Fruit fly (Drosophila melanogaster): Measurements from ENCODE around the gene CG31213.

dm6 chr3R:19996433-19996832 lies 23.7 kb downstream of the CG31213 start:
- TF ChIP-seq sv (GFP tag; optimal IDR thresholded peaks at IDR 0.05) = no peak
- TF ChIP-seq ey (GFP tag; optimal IDR thresholded peaks at IDR 0.05) = no peak
- no peak for TF ChIP-seq usp (GFP tag; optimal IDR thresholded peaks at IDR 0.05)
- no peak for TF ChIP-seq br (GFP tag; optimal IDR thresholded peaks at IDR 0.05)
- no peak for TF ChIP-seq jim (GFP tag; optimal IDR thresholded peaks at IDR 0.05)
- no peak for TF ChIP-seq OdsH (GFP tag; optimal IDR thresholded peaks at IDR 0.05)
- no peak for TF ChIP-seq psq (GFP tag; optimal IDR thresholded peaks at IDR 0.05)
- no peak for TF ChIP-seq rgr (GFP tag; optimal IDR thresholded peaks at IDR 0.05)
- no peak for TF ChIP-seq lola (GFP tag; optimal IDR thresholded peaks at IDR 0.05)
- no peak for TF ChIP-seq Hr78 (GFP tag; optimal IDR thresholded peaks at IDR 0.05)
- TF ChIP-seq Sp1 (GFP tag; optimal IDR thresholded peaks at IDR 0.05) = no peak
- no peak for TF ChIP-seq tai (GFP tag; optimal IDR thresholded peaks at IDR 0.05)
- TF ChIP-seq Vsx2 (GFP tag; optimal IDR thresholded peaks at IDR 0.05; ENCODE audit: partially characterized antibody) = no peak
- TF ChIP-seq woc (GFP tag; optimal IDR thresholded peaks at IDR 0.05) = no peak
